Fruit fly (Drosophila melanogaster): ENCODE data around the gene bib.

DNA sequence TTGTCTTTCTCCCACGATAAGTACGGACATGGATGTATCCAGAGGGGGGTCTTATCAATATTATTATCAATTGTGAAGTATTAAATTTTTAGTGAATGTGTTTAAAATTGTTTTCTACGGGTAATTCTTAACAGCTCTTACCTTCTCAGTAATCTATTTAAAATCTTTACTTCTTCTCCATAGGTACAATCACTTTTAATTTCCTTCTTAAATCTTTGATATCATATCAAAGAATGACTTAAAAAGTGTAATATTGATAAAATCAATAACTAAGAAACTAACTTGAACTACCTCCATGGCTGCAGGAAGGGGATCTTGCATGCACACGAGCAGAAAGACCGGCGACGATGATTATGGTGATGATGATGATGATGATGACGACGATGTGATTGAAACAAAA, 1.9 kb upstream of the bib start:
- TF ChIP-seq CG17806 (tag; optimal IDR thresholded peaks at IDR 0.05) (peak; percentile 70), CG14655 (GFP tag; optimal IDR thresholded peaks at IDR 0.05) (peak; percentile 29), CG4496 (GFP tag; IDR thresholded peaks at IDR 0.05) (no peak), CG8301 (tag; optimal IDR thresholded peaks at IDR 0.05) (no peak), CG13204 (GFP tag; optimal IDR thresholded peaks at IDR 0.05) (no peak), D1 (tag; optimal IDR thresholded peaks at IDR 0.05) (no peak), CG15710 (tag; optimal IDR thresholded peaks at IDR 0.05) (peak; percentile 64), rn (GFP tag; IDR thresholded peaks at IDR 0.05) (no peak), CG32121 (GFP tag; IDR thresholded peaks at IDR 0.05) (no peak), fd96Ca (GFP tag; IDR thresholded peaks at IDR 0.05) (no peak), gl (tag; optimal IDR thresholded peaks at IDR 0.05) (no peak), CG12605 (GFP tag; IDR thresholded peaks at IDR 0.05) (no peak), EcR (GFP tag; optimal IDR thresholded peaks at IDR 0.05) (no peak)
